Fruit fly (Drosophila melanogaster) whole organism, pupa: ENCODE data around the gene tna.

Experiments used
- CG10348 ChIP-seq: fragments of 200-800 bp; sonication (Bioruptor generic); IDR thresholded peaks from 2 replicates; pipeline ENCODE4 v1.3.6; 2022; ENCODE audit warnings: missing biosample characterization, missing genetic modification characterization
- CG12605 ChIP-seq: fragments of 200-800 bp; sonication (Bioruptor generic); IDR thresholded peaks from 2 replicates; pipeline ENCODE4 v1.3.6; 2022; ENCODE audit warnings: missing biosample characterization, missing genetic modification characterization
- CG13204 ChIP-seq: fragments of 200-800 bp; sonication (Bioruptor generic); optimal IDR thresholded peaks from 2 replicates; lab custom pipeline; 2018; ENCODE audit warnings: missing biosample characterization, mild to moderate bottlenecking, missing genetic modification characterization, moderate library complexity
- CG14655 ChIP-seq: fragments of 200-800 bp; sonication (Bioruptor generic); optimal IDR thresholded peaks from 3 replicates; lab custom pipeline; 2017; ENCODE audit warnings: mild to moderate bottlenecking, missing biosample characterization, missing genetic modification reagents, missing genetic modification characterization
- CG15710 ChIP-seq: fragments of 200-800 bp; sonication (Bioruptor generic); optimal IDR thresholded peaks from 2 replicates; lab custom pipeline; 2018; ENCODE audit warnings: missing biosample characterization, mild to moderate bottlenecking, missing genetic modification characterization, moderate library complexity
- CG17806 ChIP-seq: fragments of 200-800 bp; sonication (Bioruptor generic); optimal IDR thresholded peaks from 2 replicates; lab custom pipeline; 2018; ENCODE audit warnings: missing biosample characterization, mild to moderate bottlenecking, missing genetic modification characterization, moderate library complexity
- CG32121 ChIP-seq: fragments of 200-800 bp; sonication (Bioruptor generic); IDR thresholded peaks from 2 replicates; pipeline ENCODE4 v1.3.6; 2022; ENCODE audit warnings: missing biosample characterization, missing genetic modification characterization
- CG34367 ChIP-seq: fragments of 200-800 bp; sonication (Bioruptor generic); optimal IDR thresholded peaks from 2 replicates; lab custom pipeline; 2018; ENCODE audit warnings: missing biosample characterization, mild to moderate bottlenecking, missing genetic modification characterization
- CG4496 ChIP-seq: fragments of 200-800 bp; sonication (Bioruptor generic); IDR thresholded peaks from 3 replicates; pipeline ENCODE4 v1.3.6; 2022; ENCODE audit warnings: missing biosample characterization, missing genetic modification characterization
- CG8159 ChIP-seq: fragments of 200-800 bp; sonication (Bioruptor generic); optimal IDR thresholded peaks from 3 replicates; lab custom pipeline; 2018; ENCODE audit warnings: missing biosample characterization, mild to moderate bottlenecking, missing genetic modification characterization, moderate library complexity
- CG8301 ChIP-seq: fragments of 200-800 bp; sonication (Bioruptor generic); optimal IDR thresholded peaks from 2 replicates; lab custom pipeline; 2018; ENCODE audit warnings: missing biosample characterization, mild to moderate bottlenecking, missing genetic modification characterization
- CG9948 ChIP-seq: fragments of 200-800 bp; sonication (Bioruptor generic); optimal IDR thresholded peaks from 2 replicates; lab custom pipeline; 2018; ENCODE audit warnings: missing biosample characterization, mild to moderate bottlenecking, missing genetic modification characterization, moderate library complexity
- D1 ChIP-seq: fragments of 200-800 bp; sonication (Bioruptor generic); optimal IDR thresholded peaks from 2 replicates; lab custom pipeline; 2018; ENCODE audit warnings: missing biosample characterization, mild to moderate bottlenecking, missing genetic modification characterization, moderate library complexity
- EcR ChIP-seq: fragments of 200-800 bp; sonication (Bioruptor generic); optimal IDR thresholded peaks from 3 replicates; lab custom pipeline; 2019; ENCODE audit warnings: missing biosample characterization, missing genetic modification characterization, mild to moderate bottlenecking, moderate library complexity, missing genetic modification reagents
- Ets98B ChIP-seq: fragments of 200-800 bp; sonication (Bioruptor generic); IDR thresholded peaks from 2 replicates; pipeline ENCODE4 v1.3.6; 2022; ENCODE audit warnings: missing biosample characterization, missing genetic modification characterization
- Pif1A ChIP-seq: fragments of 200-800 bp; sonication (Bioruptor generic); optimal IDR thresholded peaks from 3 replicates; lab custom pipeline; 2016; ENCODE audit warnings: missing biosample characterization, missing genetic modification characterization
- Pif1B ChIP-seq: fragments of 200-800 bp; sonication (Bioruptor generic); optimal IDR thresholded peaks from 3 replicates; lab custom pipeline; 2016; ENCODE audit warnings: missing biosample characterization, missing genetic modification characterization
- Snoo ChIP-seq: fragments of 200-800 bp; sonication (Bioruptor generic); optimal IDR thresholded peaks from 3 replicates; lab custom pipeline; 2017; ENCODE audit warnings: missing biosample characterization, mild to moderate bottlenecking, missing genetic modification characterization, inconsistent platforms
- fd96Ca ChIP-seq: fragments of 200-800 bp; sonication (Bioruptor generic); IDR thresholded peaks from 3 replicates; pipeline ENCODE4 v1.3.6; 2022; ENCODE audit warnings: missing biosample characterization, missing genetic modification characterization
- gl ChIP-seq: fragments of 200-800 bp; sonication (Bioruptor generic); optimal IDR thresholded peaks from 2 replicates; lab custom pipeline; 2018; ENCODE audit warnings: missing biosample characterization, mild to moderate bottlenecking, missing genetic modification characterization
- rn ChIP-seq: fragments of 200-800 bp; sonication (Bioruptor generic); IDR thresholded peaks from 2 replicates; pipeline ENCODE4 v1.3.6; 2022; ENCODE audit warnings: missing biosample characterization, missing genetic modification characterization

Gene tna

DNA sequence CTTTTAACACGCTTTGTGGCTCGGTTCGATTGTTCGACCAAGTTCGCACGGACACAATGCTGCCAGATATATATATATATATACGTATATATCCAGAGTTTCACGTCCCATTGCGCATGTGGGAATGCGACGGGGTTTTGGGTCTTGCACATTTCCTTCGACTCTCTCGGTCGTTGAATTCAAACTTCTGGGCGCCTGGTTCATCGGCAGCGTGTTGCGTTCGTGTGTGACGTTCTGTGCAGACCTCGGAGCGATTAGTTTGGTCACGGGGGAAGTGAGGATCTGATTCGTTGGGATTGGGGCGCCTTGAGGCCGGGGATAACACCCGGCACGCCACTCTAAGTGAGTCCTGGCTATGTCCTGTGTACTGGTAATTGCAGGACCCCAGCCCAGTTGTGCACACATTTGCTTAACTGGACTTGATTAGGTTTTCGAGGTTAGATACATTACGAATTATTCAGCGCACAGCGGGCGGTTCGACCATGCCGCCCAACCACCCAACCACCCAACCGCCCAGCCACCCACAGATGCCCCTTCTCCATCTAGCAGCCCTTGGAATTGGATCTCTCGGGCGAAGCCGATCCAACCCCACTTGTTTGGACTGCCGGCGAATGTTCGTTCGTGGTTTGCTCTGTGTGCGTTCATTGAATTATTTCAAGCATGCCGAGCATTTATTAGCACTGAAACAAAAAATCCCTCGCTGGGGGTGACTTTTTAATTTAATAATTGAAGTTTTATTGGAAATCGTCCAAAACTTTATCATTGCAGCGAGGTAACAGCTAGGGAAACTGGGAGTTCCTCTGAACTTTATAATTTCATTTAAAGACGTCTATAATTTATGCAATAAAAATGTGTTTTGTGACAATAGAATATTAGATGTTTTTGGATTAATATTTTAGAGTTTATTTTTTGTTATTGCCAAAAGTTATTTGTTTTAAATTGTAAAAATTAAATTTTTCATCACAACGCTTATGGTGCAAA is 17.4 kb upstream of the tna start:
- no peak for TF ChIP-seq fd96Ca

DNA sequence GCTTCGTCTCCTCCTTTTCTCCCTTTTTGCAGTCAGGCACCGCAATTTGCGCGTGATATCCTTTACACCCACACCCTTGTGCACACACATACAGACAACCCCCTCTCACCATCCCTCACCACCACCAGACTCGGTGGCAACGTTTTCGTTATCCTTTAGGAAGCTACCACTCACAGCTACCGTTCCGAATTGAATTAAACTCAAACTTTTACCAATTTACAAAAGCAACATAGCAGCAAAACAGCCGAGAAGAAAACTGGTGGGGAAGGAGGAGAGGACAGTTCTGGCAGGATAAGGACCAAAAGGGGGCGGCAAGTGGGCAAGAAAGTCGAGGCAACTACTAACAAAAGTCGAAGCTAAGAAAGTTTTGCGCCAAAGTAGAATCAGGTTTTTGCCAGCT is 13.9 kb upstream of the tna start:
- TF ChIP-seq fd96Ca = no peak
- TF ChIP-seq gl (tag; lab: Kevin White, UChicago) = no peak

DNA sequence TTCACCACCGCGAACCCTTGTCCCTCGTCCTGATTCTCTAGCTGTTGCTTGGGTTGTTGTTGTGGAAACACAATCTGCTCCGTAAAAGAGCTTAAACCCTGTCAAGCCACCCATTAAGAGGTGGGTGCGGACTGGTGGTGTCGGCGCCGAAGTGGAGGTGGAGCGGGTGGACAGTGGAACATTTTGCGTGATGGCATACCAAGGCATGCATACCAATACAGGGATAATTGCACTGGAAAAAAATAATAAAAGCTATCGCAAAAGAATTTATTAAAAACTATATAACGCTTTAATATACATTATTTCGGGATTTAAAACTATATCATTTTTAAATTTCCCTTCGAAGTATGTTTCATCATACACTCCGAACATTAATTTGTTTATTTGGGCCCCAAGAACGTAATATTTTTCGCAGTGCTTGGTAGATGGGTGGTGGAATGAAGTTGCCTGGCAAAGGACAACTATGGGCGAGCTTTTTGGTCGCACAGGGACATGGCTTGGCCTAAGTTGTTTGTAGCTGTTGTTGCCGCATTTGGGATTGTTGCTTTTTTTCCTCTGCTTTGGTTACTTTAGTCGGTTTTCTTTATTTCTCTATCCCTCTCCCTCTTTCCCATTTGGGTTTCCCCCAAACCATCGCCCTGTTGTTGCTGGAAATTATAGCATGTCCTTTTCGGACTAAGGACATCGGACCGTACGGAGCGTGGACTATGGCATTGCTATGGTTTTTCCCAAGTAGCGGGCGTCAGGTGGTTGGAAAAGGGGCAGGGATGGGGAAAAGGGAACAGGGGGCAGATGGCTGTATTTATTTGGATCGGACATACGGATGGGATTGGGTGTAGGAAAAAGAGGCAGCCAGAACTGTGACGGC is 12.7 kb upstream of the tna start:
- TF ChIP-seq CG9948 (peak; percentile 51), CG10348 (GFP tag; lab: Robert Waterston, UW) (no peak), fd96Ca (no peak), CG15710 (peak; percentile 59), gl (tag; lab: Kevin White, UChicago) (no peak), CG14655 (GFP tag; lab: Kevin White, UChicago) (peak; percentile 48), CG8301 (tag; lab: Kevin White, UChicago) (peak; percentile 25), Pif1B (peak; percentile 10), CG12605 (GFP tag; lab: Robert Waterston, UW) (no peak), rn (no peak), EcR (GFP tag; lab: Kevin White, UChicago) (no peak), CG34367 (tag; lab: Kevin White, UChicago) (no peak), CG17806 (tag; lab: Kevin White, UChicago) (peak; percentile 40), Pif1A (peak; percentile 50), Ets98B (no peak), CG13204 (GFP tag; lab: Kevin White, UChicago) (no peak), CG4496 (0 out of 3 replicates have a peak, but pooled peaks have one; percentile 26), Snoo (no peak), D1 (tag; lab: Kevin White, UChicago) (no peak), CG8159 (tag; lab: Kevin White, UChicago) (peak; percentile 63), CG32121 (no peak)

DNA sequence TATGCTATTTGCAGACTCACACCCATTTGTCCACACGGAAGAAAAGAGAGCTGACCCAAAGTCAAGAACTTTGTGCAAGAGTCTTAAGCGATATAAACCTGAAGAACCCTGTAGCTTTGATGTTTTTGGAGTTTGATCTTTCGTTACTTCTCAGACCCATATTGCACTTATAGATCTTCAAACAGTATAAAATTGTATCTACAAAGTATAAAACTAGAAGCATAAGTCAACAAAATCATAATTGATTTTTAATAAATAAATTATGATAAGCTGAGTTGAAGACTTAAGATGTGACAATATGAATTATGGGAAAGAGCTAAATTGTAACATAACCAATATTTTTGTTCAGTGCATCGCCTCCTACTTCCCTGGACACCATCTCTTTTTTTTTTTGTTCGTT is 8.0 kb upstream of the tna start:
- TF ChIP-seq CG14655 (GFP tag; lab: Kevin White, UChicago) (no peak), CG4496 (no peak), CG8159 (tag; lab: Kevin White, UChicago) (peak; percentile 31)

DNA sequence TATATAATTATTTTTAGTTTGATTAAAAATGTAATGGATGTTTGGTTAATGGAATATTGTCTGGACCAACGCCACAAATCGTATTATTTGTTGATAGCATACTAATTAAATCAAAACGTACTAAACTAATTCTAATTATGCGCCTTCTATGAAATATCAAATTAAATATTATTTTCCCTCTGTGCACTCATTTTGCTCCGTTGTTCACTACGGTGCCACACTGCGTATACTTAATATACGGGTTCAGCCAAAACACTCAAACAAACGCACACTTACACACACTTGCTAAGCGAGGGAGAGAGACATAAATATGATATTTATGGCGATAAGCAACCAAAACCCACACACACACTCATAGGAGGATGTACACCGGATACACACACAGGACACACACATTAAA is 6.2 kb upstream of the tna start:
- TF ChIP-seq CG13204 (GFP tag; lab: Kevin White, UChicago) = no peak
- TF ChIP-seq CG8301 (tag; lab: Kevin White, UChicago) = no peak
- no peak for TF ChIP-seq CG9948
- TF ChIP-seq Pif1B = no peak
- no peak for TF ChIP-seq rn
- no peak for TF ChIP-seq fd96Ca
- no peak for TF ChIP-seq CG15710
- TF ChIP-seq CG8159 (tag; lab: Kevin White, UChicago) = no peak
- TF ChIP-seq CG12605 (GFP tag; lab: Robert Waterston, UW) = no peak
- no peak for TF ChIP-seq D1 (tag; lab: Kevin White, UChicago)
- TF ChIP-seq Ets98B = no peak
- TF ChIP-seq CG4496 = no peak
- no peak for TF ChIP-seq Snoo
- no peak for TF ChIP-seq Pif1A
- TF ChIP-seq, all 21 proteins: peak for 0

DNA sequence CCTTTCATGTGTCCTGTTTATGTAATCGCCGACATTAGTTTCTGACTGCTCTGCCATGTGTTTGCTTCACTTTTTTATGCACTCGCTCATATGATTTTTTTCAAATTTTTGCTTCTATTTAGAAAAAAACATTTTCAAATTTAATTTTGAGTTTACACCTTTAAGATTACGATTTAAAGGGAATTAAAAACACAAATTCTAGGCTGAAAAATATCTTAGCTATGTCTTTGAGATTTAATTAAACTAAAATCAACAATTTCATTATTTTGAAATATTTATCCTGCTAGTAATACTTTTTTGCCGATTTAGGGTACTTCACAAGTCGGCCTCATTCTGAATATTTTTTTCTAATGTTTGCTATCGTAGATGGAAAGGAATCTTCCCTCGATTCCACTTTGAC is 2.1 kb upstream of the tna start:
- TF ChIP-seq CG15710 = no peak
- TF ChIP-seq CG8301 (tag; lab: Kevin White, UChicago) = no peak
- no peak for TF ChIP-seq CG8159 (tag; lab: Kevin White, UChicago)
- no peak for TF ChIP-seq Pif1A
- TF ChIP-seq gl (tag; lab: Kevin White, UChicago) = no peak
- no peak for TF ChIP-seq EcR (GFP tag; lab: Kevin White, UChicago)
- no peak for TF ChIP-seq CG34367 (tag; lab: Kevin White, UChicago)
- TF ChIP-seq CG17806 (tag; lab: Kevin White, UChicago) = no peak
- no peak for TF ChIP-seq CG9948
- no peak for TF ChIP-seq CG14655 (GFP tag; lab: Kevin White, UChicago)
- TF ChIP-seq fd96Ca = no peak
- TF ChIP-seq CG10348 (GFP tag; lab: Robert Waterston, UW) = no peak
- no peak for TF ChIP-seq rn
- no peak for TF ChIP-seq CG13204 (GFP tag; lab: Kevin White, UChicago)
